Fruit fly (Drosophila melanogaster): ENCODE measurements around the gene CG2656.
A peak's percentile ranks its signal among the peaks of the same experiment; 100 is the strongest.

CG2656 gene

DNA sequence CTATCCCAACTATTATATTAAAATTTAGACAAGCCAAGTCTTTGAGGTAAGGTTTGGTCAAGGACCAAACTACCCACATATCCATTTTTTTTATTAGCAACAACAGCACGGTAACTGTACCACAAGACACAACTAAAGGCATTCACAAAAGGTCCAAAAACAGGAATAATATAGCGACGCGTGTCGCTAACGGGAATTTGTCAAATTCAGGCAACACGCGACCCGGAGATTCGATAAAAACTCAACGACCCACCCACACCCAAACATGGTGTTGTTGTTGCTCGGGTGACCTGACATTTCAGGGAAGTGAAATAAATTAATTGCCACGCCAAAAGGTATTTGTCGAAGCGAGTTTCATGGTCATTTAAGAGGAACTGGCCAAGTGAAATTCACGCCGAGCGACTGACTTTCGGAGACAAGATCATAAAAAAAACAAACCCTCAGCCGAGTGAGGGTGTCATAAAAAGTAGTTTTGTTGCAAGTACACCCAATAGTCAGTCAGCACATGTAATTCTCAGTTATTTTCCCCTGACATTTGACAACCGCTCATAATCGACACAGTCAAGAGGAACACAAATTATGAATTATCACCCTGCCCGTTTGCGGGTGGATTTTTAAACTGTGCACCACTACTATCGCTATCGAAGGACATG is 33.2 kb upstream of the CG2656 start:
- TF ChIP-seq GATAd (GFP tag; optimal IDR thresholded peaks at IDR 0.05) (no peak), lola (GFP tag; optimal IDR thresholded peaks at IDR 0.05) (no peak), ey (GFP tag; optimal IDR thresholded peaks at IDR 0.05) (no peak), HLH106 (tag; optimal IDR thresholded peaks at IDR 0.05) (no peak), Hnf4 (GFP tag; optimal IDR thresholded peaks at IDR 0.05) (no peak), Dfd (GFP tag; optimal IDR thresholded peaks at IDR 0.05) (no peak), Vsx2 (GFP tag; optimal IDR thresholded peaks at IDR 0.05; ENCODE audit: partially characterized antibody) (no peak), dl (GFP tag; optimal IDR thresholded peaks at IDR 0.05; ENCODE audit: insufficient read depth in 1 of 2, partially characterized antibody in 2 of 2) (no peak), Hr78 (GFP tag; optimal IDR thresholded peaks at IDR 0.05) (no peak), Rel (GFP tag; optimal IDR thresholded peaks at IDR 0.05) (no peak), Rel (tag; optimal IDR thresholded peaks at IDR 0.05) (no peak), h (GFP tag; optimal IDR thresholded peaks at IDR 0.05) (no peak)

DNA sequence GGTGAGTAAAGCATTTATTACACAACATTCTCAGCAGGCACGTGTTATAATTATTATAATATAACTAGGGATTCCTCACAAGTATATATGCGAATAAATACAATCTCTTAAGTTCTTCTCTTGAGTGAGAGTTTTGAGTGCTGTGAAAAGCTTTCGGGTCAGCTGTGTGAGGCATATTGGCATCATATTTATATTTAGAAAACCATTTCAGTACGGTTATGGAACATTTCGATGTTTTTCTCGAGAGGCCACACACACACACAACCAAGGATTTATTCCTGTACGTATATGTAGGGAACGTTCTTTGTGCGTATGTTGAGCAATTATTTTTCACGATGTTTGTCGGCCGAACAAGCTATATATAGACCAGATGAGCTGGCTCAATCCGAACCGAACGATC is 31.5 kb upstream of the CG2656 start:
- TF ChIP-seq Jra (GFP tag; optimal IDR thresholded peaks at IDR 0.05) (no peak), woc (GFP tag; optimal IDR thresholded peaks at IDR 0.05) (no peak), Abd-B (GFP tag; optimal IDR thresholded peaks at IDR 0.05) (no peak), psq (GFP tag; optimal IDR thresholded peaks at IDR 0.05) (no peak), tai (GFP tag; optimal IDR thresholded peaks at IDR 0.05) (no peak)

DNA sequence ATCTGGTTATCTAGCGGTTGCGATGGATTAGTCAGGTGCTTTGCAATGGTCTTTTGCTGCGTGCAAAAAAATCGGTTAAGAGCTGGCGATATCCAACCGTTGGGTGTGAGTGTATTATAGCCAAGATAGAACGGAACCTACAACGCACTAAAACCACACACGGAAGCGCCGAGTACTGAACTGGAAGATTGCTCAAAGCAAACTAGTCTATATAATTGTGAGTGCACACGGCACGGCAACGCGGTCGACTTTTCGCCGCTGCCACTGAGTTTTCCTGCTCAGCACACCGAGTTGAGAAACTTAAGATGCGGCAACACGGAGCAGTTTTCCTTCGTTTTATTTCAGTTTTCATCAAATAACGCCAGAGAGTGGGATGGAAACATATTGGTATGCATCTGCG is 28.0 kb upstream of the CG2656 start:
- no peak for TF ChIP-seq brk (GFP tag; optimal IDR thresholded peaks at IDR 0.05)
- no peak for TF ChIP-seq Hnf4 (GFP tag; optimal IDR thresholded peaks at IDR 0.05)
- TF ChIP-seq Abd-B (GFP tag; optimal IDR thresholded peaks at IDR 0.05): no peak
- TF ChIP-seq N (GFP tag; optimal IDR thresholded peaks at IDR 0.05): no peak
- no peak for TF ChIP-seq jim (GFP tag; optimal IDR thresholded peaks at IDR 0.05)
- TF ChIP-seq fru (GFP tag; optimal IDR thresholded peaks at IDR 0.05): no peak
- TF ChIP-seq pan (optimal IDR thresholded peaks at IDR 0.05): no peak
- no peak for TF ChIP-seq dl (GFP tag; optimal IDR thresholded peaks at IDR 0.05; ENCODE audit: insufficient read depth in 1 of 2, partially characterized antibody in 2 of 2)
- TF ChIP-seq woc (GFP tag; optimal IDR thresholded peaks at IDR 0.05): no peak

DNA sequence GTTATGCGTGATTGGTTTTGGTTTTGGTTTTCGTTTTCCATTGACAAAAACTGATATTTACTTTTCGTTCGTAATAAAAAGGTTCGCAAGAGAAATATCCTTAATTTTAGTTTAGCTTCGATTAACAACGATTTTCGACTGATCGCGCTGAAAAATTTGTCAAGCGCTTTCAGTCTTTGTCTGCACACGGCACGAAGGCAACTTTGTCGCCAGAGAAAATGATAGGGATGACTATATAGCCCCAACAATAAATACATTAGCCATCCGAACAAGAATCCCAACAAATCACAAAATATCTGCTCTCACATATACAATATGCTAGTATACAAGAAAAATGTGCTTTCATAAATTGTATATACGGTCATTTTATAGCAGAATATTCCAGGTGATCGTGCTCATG is 26.9 kb upstream of the CG2656 start, which contains the start of gene Mlp84B:
Mlp84B (minus strand) TSS at position 143 of the 400 bp plus-strand sequence.
- TF ChIP-seq usp (GFP tag; optimal IDR thresholded peaks at IDR 0.05) (no peak), Dfd (GFP tag; optimal IDR thresholded peaks at IDR 0.05) (no peak), Hr83 (GFP tag; optimal IDR thresholded peaks at IDR 0.05; ENCODE audit: poor library complexity, severe bottlenecking) (no peak), h (GFP tag; optimal IDR thresholded peaks at IDR 0.05) (no peak), psq (GFP tag; optimal IDR thresholded peaks at IDR 0.05) (no peak), N (GFP tag; optimal IDR thresholded peaks at IDR 0.05) (no peak), Myc (optimal IDR thresholded peaks at IDR 0.05) (no peak), dsf (GFP tag; optimal IDR thresholded peaks at IDR 0.05; ENCODE audit: borderline replicate concordance) (no peak), sage (GFP tag; optimal IDR thresholded peaks at IDR 0.05) (no peak)

DNA sequence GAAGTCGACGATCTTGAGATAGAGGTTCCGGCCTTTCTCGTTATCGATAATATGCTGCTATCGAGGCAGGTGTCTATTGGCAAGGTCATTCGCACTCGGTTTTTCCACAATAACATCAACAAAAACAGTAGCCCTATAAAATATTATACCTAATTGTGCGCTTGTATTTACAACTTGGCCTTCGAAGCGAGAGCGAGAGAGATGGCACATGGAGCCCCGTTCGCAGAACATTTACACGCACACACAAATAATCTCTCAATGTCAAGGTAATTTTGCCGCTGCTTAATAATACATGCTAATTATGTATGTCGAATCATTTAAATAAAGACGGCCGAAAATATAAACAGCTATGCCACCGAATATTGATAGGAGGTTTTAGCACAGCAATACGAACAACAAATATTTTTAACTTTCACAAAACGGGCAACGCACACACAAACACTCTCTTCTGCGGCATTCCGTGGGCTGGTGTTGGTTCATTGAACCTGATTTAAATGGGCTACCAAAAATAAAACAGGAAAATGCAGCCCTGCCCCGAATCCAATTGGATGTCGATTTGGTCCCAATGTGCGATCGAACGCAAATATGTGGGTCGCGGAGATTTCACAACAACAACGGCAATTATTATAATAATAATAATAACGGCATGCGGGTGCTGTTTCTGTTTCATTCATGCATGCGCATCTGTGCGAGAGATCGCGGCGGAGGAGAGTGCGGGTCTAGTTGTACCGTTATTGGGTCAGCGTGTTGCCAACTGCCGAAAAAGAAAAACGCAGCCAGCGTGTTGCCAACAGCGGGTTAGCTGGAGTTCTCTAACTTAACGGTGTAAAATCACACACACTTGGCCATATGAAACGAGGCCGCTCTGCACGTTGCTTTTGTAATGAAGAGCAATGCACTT is 22.1 kb upstream of the CG2656 start:
- TF ChIP-seq Dfd (GFP tag; optimal IDR thresholded peaks at IDR 0.05) (no peak), dl (GFP tag; optimal IDR thresholded peaks at IDR 0.05; ENCODE audit: insufficient read depth in 1 of 2, partially characterized antibody in 2 of 2) (peak in 1 of 2 experiments; percentile 66)

- TF ChIP-seq brk (GFP tag; optimal IDR thresholded peaks at IDR 0.05): no peak
- no peak for TF ChIP-seq Dfd (GFP tag; optimal IDR thresholded peaks at IDR 0.05)
- TF ChIP-seq usp (GFP tag; optimal IDR thresholded peaks at IDR 0.05): no peak
- TF ChIP-seq Hr78 (GFP tag; optimal IDR thresholded peaks at IDR 0.05): no peak
- no peak for TF ChIP-seq N (GFP tag; optimal IDR thresholded peaks at IDR 0.05)
- no peak for TF ChIP-seq tai (GFP tag; optimal IDR thresholded peaks at IDR 0.05)
These were observed 21.4 kb upstream of the CG2656 start for dm6 chr3R:7123073-7123572.

Measured in whole organism, wandering third instar larva.